Fruit fly (Drosophila melanogaster): ENCODE data around the gene Sbat.

Sbat gene

dm6 chr2L:2884683-2885502 is 6.7 kb downstream of the Sbat start (continued):
- TF ChIP-seq CG34224 (GFP tag; IDR thresholded peaks at IDR 0.05; ENCODE audit: partially characterized antibody) (peak; percentile 51), CG18011 (GFP tag; optimal IDR thresholded peaks at IDR 0.05) (no peak), CG5953 (GFP tag; IDR thresholded peaks at IDR 0.05) (peak; percentile 61; the same call in 1 of the 2 replicates), YL-1 (GFP tag; optimal IDR thresholded peaks at IDR 0.05) (peak; percentile 5), CG17802 (tag; optimal IDR thresholded peaks at IDR 0.05) (peak; percentile 37), chn (GFP tag; optimal IDR thresholded peaks at IDR 0.05) (peak; percentile 13), MTF-1 (GFP tag; optimal IDR thresholded peaks at IDR 0.05; ENCODE audit: borderline replicate concordance) (peak; percentile 75), CG3163 (GFP tag; optimal IDR thresholded peaks at IDR 0.05) (peak; percentile 8), toy (GFP tag; IDR thresholded peaks at IDR 0.05) (no peak), CG17912 (GFP tag; optimal IDR thresholded peaks at IDR 0.05) (peak; percentile 39), Oli (tag; optimal IDR thresholded peaks at IDR 0.05) (no peak), PHDP (tag; optimal IDR thresholded peaks at IDR 0.05) (peak; percentile 33), CG15479 (GFP tag; optimal IDR thresholded peaks at IDR 0.05) (no peak), CG17612 (GFP tag; IDR thresholded peaks at IDR 0.05) (no peak), CG1024 (GFP tag; IDR thresholded peaks at IDR 0.05) (no peak), tap (tag; optimal IDR thresholded peaks at IDR 0.05) (no peak), slp2 (GFP tag; optimal IDR thresholded peaks at IDR 0.05) (no peak), Fer3 (tag; optimal IDR thresholded peaks at IDR 0.05) (peak; percentile 42), slbo (GFP tag; IDR thresholded peaks at IDR 0.05) (peak; percentile 58), Mad (GFP tag; optimal IDR thresholded peaks at IDR 0.05) (peak; percentile 63), CG11247 (GFP tag; IDR thresholded peaks at IDR 0.05) (peak; percentile 55; the same call in 1 of the 2 replicates), Mes4 (GFP tag; optimal IDR thresholded peaks at IDR 0.05) (peak; percentile 45), Chrac-16 (GFP tag; optimal IDR thresholded peaks at IDR 0.05) (no peak), CG32767 (GFP tag; IDR thresholded peaks at IDR 0.05) (no peak), insv (GFP tag; optimal IDR thresholded peaks at IDR 0.05) (peak in 1 of 2 experiments; percentile 44), MBD-R2 (GFP tag; IDR thresholded peaks at IDR 0.05) (peak; percentile 74), Scr (GFP tag; IDR thresholded peaks at IDR 0.05; ENCODE audit: partially characterized antibody) (no peak), gcm2 (GFP tag; optimal IDR thresholded peaks at IDR 0.05) (no peak), CG16813 (GFP tag; IDR thresholded peaks at IDR 0.05; ENCODE audit: partially characterized antibody) (peak; percentile 18; the same call in 2 of the 3 replicates), CG17385 (GFP tag; optimal IDR thresholded peaks at IDR 0.05) (peak; percentile 32), pho (GFP tag; optimal IDR thresholded peaks at IDR 0.05) (peak; percentile 36), Spps (tag; optimal IDR thresholded peaks at IDR 0.05) (no peak), CG6683 (GFP tag; optimal IDR thresholded peaks at IDR 0.05) (no peak), BEAF-32 (GFP tag; optimal IDR thresholded peaks at IDR 0.05) (no peak), CG6854 (GFP tag; optimal IDR thresholded peaks at IDR 0.05) (peak; percentile 54), Gug (GFP tag; IDR thresholded peaks at IDR 0.05) (peak; percentile 54; the same call in 2 of the 4 replicates), Dbx (GFP tag; IDR thresholded peaks at IDR 0.05) (peak; percentile 69), scrt (GFP tag; optimal IDR thresholded peaks at IDR 0.05) (peak; percentile 60), CG2889 (GFP tag; IDR thresholded peaks at IDR 0.05) (no peak), CG10366 (GFP tag; IDR thresholded peaks at IDR 0.05) (peak; percentile 16; the same call in 1 of the 2 replicates), Neu2 (GFP tag; optimal IDR thresholded peaks at IDR 0.05; ENCODE audit: borderline replicate concordance) (no peak), Atf3 (GFP tag; optimal IDR thresholded peaks at IDR 0.05) (no peak), CG31224 (GFP tag; IDR thresholded peaks at IDR 0.05) (peak; percentile 43; the same call in 1 of the 2 replicates), sug (tag; optimal IDR thresholded peaks at IDR 0.05) (peak; percentile 74), CG18476 (GFP tag; optimal IDR thresholded peaks at IDR 0.05) (no peak), Drgx (GFP tag; IDR thresholded peaks at IDR 0.05) (peak; percentile 49), exex (tag; optimal IDR thresholded peaks at IDR 0.05) (peak; percentile 55), Trl (optimal IDR thresholded peaks at IDR 0.05) (peak in 1 of 2 experiments; percentile 50), Trl (GFP tag; optimal IDR thresholded peaks at IDR 0.05) (peak; percentile 11)
